Fruit fly (Drosophila melanogaster) whole organism, embryonic: ENCODE results near the gene CG5021.

ENCODE experiments used
- CG10462 ChIP-seq: fragments of 200-800 bp; sonication (Bioruptor generic); optimal IDR thresholded peaks from 2 replicates; lab custom pipeline; 2016; ENCODE audit warnings: missing biosample characterization, missing genetic modification characterization
- CG10654 ChIP-seq: fragments of 200-800 bp; sonication (Bioruptor generic); optimal IDR thresholded peaks from 2 replicates; lab custom pipeline; 2016; ENCODE audit warnings: missing biosample characterization, missing genetic modification characterization
- CG10959 ChIP-seq: fragments of 200-800 bp; sonication (Bioruptor generic); IDR thresholded peaks from 2 replicates; pipeline ENCODE4 v1.3.6; 2022; ENCODE audit warnings: missing biosample characterization, missing genetic modification characterization
- CG12071 ChIP-seq: fragments of 200-800 bp; sonication (Bioruptor generic); optimal IDR thresholded peaks from 3 replicates; lab custom pipeline; 2018; ENCODE audit warnings: missing biosample characterization, mild to moderate bottlenecking, missing genetic modification characterization
- CG12155 ChIP-seq: fragments of 200-800 bp; sonication (Bioruptor generic); optimal IDR thresholded peaks from 3 replicates; lab custom pipeline; 2016; ENCODE audit warnings: missing biosample characterization, missing genetic modification characterization
- CG12219 ChIP-seq: fragments of 200-800 bp; sonication (Bioruptor generic); optimal IDR thresholded peaks from 3 replicates; lab custom pipeline; 2018; ENCODE audit warnings: missing biosample characterization, mild to moderate bottlenecking, missing genetic modification characterization
- CG12659 ChIP-seq: fragments of 200-800 bp; sonication (Bioruptor generic); optimal IDR thresholded peaks from 3 replicates; lab custom pipeline; 2017; ENCODE audit warnings: mild to moderate bottlenecking, missing biosample characterization, missing genetic modification reagents, missing genetic modification characterization
- CG12769 ChIP-seq: fragments of 200-800 bp; sonication (Bioruptor generic); optimal IDR thresholded peaks from 2 replicates; lab custom pipeline; 2019; ENCODE audit warnings: missing biosample characterization, mild to moderate bottlenecking, missing genetic modification characterization, moderate library complexity
- CG14710 ChIP-seq: fragments of 200-800 bp; sonication (Bioruptor generic); optimal IDR thresholded peaks from 3 replicates; lab custom pipeline; 2019; ENCODE audit warnings: missing biosample characterization, mild to moderate bottlenecking, missing genetic modification characterization, moderate library complexity
- CG1792 ChIP-seq: fragments of 200-800 bp; sonication (Bioruptor generic); optimal IDR thresholded peaks from 2 replicates; lab custom pipeline; 2016; ENCODE audit warnings: missing biosample characterization, missing genetic modification characterization
- CG18476 ChIP-seq: fragments of 200-800 bp; sonication (Bioruptor generic); optimal IDR thresholded peaks from 2 replicates; lab custom pipeline; 2016; ENCODE audit warnings: missing biosample characterization, mild to moderate bottlenecking, missing genetic modification characterization
- CG2712 ChIP-seq: fragments of 200-800 bp; optimal IDR thresholded peaks from 3 replicates; lab custom pipeline; 2019; ENCODE audit warnings: missing biosample characterization, mild to moderate bottlenecking, missing genetic modification characterization, moderate library complexity
- CG30403 ChIP-seq: fragments of 200-800 bp; sonication (Bioruptor generic); optimal IDR thresholded peaks from 3 replicates; lab custom pipeline; 2016; ENCODE audit warnings: missing biosample characterization, missing genetic modification characterization
- CG31224 ChIP-seq: fragments of 200-800 bp; sonication (Bioruptor generic); IDR thresholded peaks from 2 replicates; pipeline ENCODE4 v1.3.6; 2022; ENCODE audit warnings: missing biosample characterization, missing genetic modification characterization
- CG3838 ChIP-seq: fragments of 200-800 bp; sonication (Bioruptor generic); optimal IDR thresholded peaks from 3 replicates; lab custom pipeline; 2016; ENCODE audit warnings: missing biosample characterization, missing genetic modification characterization
- CG4328 ChIP-seq: fragments of 200-800 bp; sonication (Bioruptor generic); optimal IDR thresholded peaks from 3 replicates; lab custom pipeline; 2017; ENCODE audit warnings: missing biosample characterization, missing genetic modification reagents, missing genetic modification characterization
- CG4404 ChIP-seq: fragments of 200-800 bp; sonication (Bioruptor generic); IDR thresholded peaks from 2 replicates; pipeline ENCODE4 v1.3.6; 2022; ENCODE audit warnings: missing biosample characterization, missing genetic modification characterization
- CG5953 ChIP-seq: fragments of 200-800 bp; sonication (Bioruptor generic); IDR thresholded peaks from 2 replicates; pipeline ENCODE4 v1.3.6; 2022; ENCODE audit warnings: missing biosample characterization, missing genetic modification characterization
- CG7271 ChIP-seq: fragments of 200-800 bp; sonication (Bioruptor generic); optimal IDR thresholded peaks from 2 replicates; lab custom pipeline; 2018; ENCODE audit warnings: missing biosample characterization, mild to moderate bottlenecking, missing genetic modification characterization, moderate library complexity
- CG8765 ChIP-seq: fragments of 200-800 bp; sonication (Bioruptor generic); IDR thresholded peaks from 2 replicates; pipeline ENCODE4 v1.3.6; 2022; ENCODE audit warnings: missing biosample characterization, missing genetic modification characterization
- CG9817 ChIP-seq: fragments of 200-800 bp; sonication (Bioruptor generic); optimal IDR thresholded peaks from 2 replicates; lab custom pipeline; 2018; ENCODE audit warnings: missing biosample characterization, mild to moderate bottlenecking, missing genetic modification characterization, moderate library complexity
- D19B ChIP-seq: fragments of 200-800 bp; sonication (Bioruptor generic); optimal IDR thresholded peaks from 2 replicates; lab custom pipeline; 2017; ENCODE audit warnings: missing biosample characterization, mild to moderate bottlenecking, missing genetic modification characterization
- Dad ChIP-seq: fragments of 200-800 bp; sonication (Bioruptor generic); optimal IDR thresholded peaks from 3 replicates; lab custom pipeline; 2016; ENCODE audit warnings: missing biosample characterization, missing genetic modification characterization
- Deaf1 ChIP-seq: fragments of 200-800 bp; optimal IDR thresholded peaks from 3 replicates; lab custom pipeline; 2019; ENCODE audit warnings: missing biosample characterization, mild to moderate bottlenecking, missing genetic modification characterization, moderate library complexity
- Dip2 ChIP-seq: fragments of 200-800 bp; sonication (Bioruptor generic); IDR thresholded peaks from 2 replicates; pipeline ENCODE4 v1.3.6; 2022; ENCODE audit warnings: missing biosample characterization, missing genetic modification characterization
- Ets65A ChIP-seq: fragments of 200-800 bp; sonication (Bioruptor generic); peaks from one replicate; lab custom pipeline; 2016; ENCODE audit warnings: missing biosample characterization, missing genetic modification characterization
- Hr39 ChIP-seq: fragments of >200 bp; optimal IDR thresholded peaks from 2 replicates; lab custom pipeline; 2017
- Kr ChIP-seq: fragments of 200-800 bp; sonication (Bioruptor generic); optimal IDR thresholded peaks from 2 replicates; lab custom pipeline; 2017; ENCODE audit warnings: missing biosample characterization, mild to moderate bottlenecking, missing genetic modification characterization
- Lim3 ChIP-seq: fragments of 200-800 bp; sonication (Bioruptor generic); IDR thresholded peaks from 2 replicates; pipeline ENCODE4 v1.3.6; 2022; ENCODE audit warnings: missing biosample characterization, missing genetic modification characterization
- Max ChIP-seq: fragments of 200-800 bp; sonication (Bioruptor generic); optimal IDR thresholded peaks from 2 replicates; lab custom pipeline; 2016; ENCODE audit warnings: missing biosample characterization, mild to moderate bottlenecking, missing genetic modification characterization
- Med ChIP-seq: fragments of 200-800 bp; sonication (Bioruptor generic); peaks from one replicate; lab custom pipeline; 2016; ENCODE audit warnings: missing biosample characterization, missing genetic modification characterization, mild to moderate bottlenecking, inconsistent platforms, moderate library complexity
- Opbp ChIP-seq: fragments of 200-800 bp; sonication (Bioruptor generic); IDR thresholded peaks from 3 replicates; pipeline ENCODE4 v1.3.6; 2022; ENCODE audit warnings: missing biosample characterization, missing genetic modification characterization; ENCODE audit not compliant: partially characterized antibody
- Optix ChIP-seq: fragments of 200-800 bp; sonication (Bioruptor generic); IDR thresholded peaks from 3 replicates; pipeline ENCODE4 v1.3.6; 2022; ENCODE audit warnings: missing biosample characterization, missing genetic modification characterization
- Pdp1 ChIP-seq, 2 experiments: fragments of 200-800 bp; sonication (Bioruptor generic); optimal IDR thresholded peaks; 3 replicates each; lab custom pipeline; 2016; ENCODE audit warnings: missing biosample characterization in 2 of 2, missing genetic modification characterization in 2 of 2, mild to moderate bottlenecking in 1 of 2, moderate library complexity in 1 of 2
- Sry-β ChIP-seq: fragments of 200-800 bp; sonication (Bioruptor generic); optimal IDR thresholded peaks from 2 replicates; lab custom pipeline; 2018; ENCODE audit warnings: missing biosample characterization, mild to moderate bottlenecking, missing genetic modification characterization, moderate library complexity
- ab ChIP-seq: fragments of 200-800 bp; sonication (Bioruptor generic); optimal IDR thresholded peaks from 2 replicates; lab custom pipeline; 2016; ENCODE audit warnings: missing biosample characterization, missing genetic modification characterization
- ase ChIP-seq: fragments of 200-800 bp; sonication (Bioruptor generic); IDR thresholded peaks from 3 replicates; pipeline ENCODE4 v1.3.6; 2022; ENCODE audit warnings: missing biosample characterization, missing genetic modification characterization
- bcd ChIP-seq: fragments of 200-800 bp; sonication (Bioruptor generic); optimal IDR thresholded peaks from 2 replicates; lab custom pipeline; 2017; ENCODE audit warnings: missing biosample characterization, mild to moderate bottlenecking, missing genetic modification characterization
- en ChIP-seq: fragments of 200-800 bp; sonication (Bioruptor generic); optimal IDR thresholded peaks from 2 replicates; lab custom pipeline; 2016; ENCODE audit warnings: missing biosample characterization, missing genetic modification characterization
- gcm ChIP-seq: fragments of 200-800 bp; sonication (Bioruptor generic); optimal IDR thresholded peaks from 2 replicates; lab custom pipeline; 2019; ENCODE audit warnings: missing biosample characterization, mild to moderate bottlenecking, missing genetic modification characterization, moderate library complexity
- jumu ChIP-seq: fragments of 200-800 bp; sonication (Bioruptor generic); optimal IDR thresholded peaks from 3 replicates; lab custom pipeline; 2016; ENCODE audit warnings: missing biosample characterization, missing genetic modification characterization
- ken ChIP-seq: fragments of 200-800 bp; sonication (Bioruptor generic); IDR thresholded peaks from 3 replicates; pipeline ENCODE4 v1.3.6; 2022; ENCODE audit warnings: missing biosample characterization, missing genetic modification characterization
- nmo ChIP-seq: fragments of 200-800 bp; sonication (Bioruptor generic); optimal IDR thresholded peaks from 2 replicates; lab custom pipeline; 2018; ENCODE audit warnings: missing biosample characterization, mild to moderate bottlenecking, missing genetic modification characterization, moderate library complexity
- nom ChIP-seq: fragments of 200-800 bp; sonication (Bioruptor generic); optimal IDR thresholded peaks from 2 replicates; lab custom pipeline; 2017; ENCODE audit warnings: missing biosample characterization, missing genetic modification characterization, mild to moderate bottlenecking, moderate library complexity, missing genetic modification reagents
- prd ChIP-seq, 3 experiments: fragments of >200 bp in 2 of 3; fragments of 200-800 bp in 1 of 3; sonication (Bioruptor generic) in 1 of 3; optimal IDR thresholded peaks in 2 of 3; IDR thresholded peaks in 1 of 3; 2 replicates in 2 of 3; 3 replicates in 1 of 3; pipeline versions ENCODE4 v1.3.6 to Lab custom; 2017 to 2022; ENCODE audit warnings: missing biosample characterization in 1 of 3, missing genetic modification characterization in 1 of 3
- pum ChIP-seq: fragments of 200-800 bp; sonication (Bioruptor generic); optimal IDR thresholded peaks from 2 replicates; lab custom pipeline; 2016; ENCODE audit warnings: missing biosample characterization, missing genetic modification characterization
- salm ChIP-seq: fragments of 200-800 bp; sonication (Bioruptor generic); optimal IDR thresholded peaks from 2 replicates; lab custom pipeline; 2018; ENCODE audit warnings: missing biosample characterization, mild to moderate bottlenecking, missing genetic modification characterization
- sima ChIP-seq: fragments of 200-800 bp; sonication (Bioruptor generic); optimal IDR thresholded peaks from 2 replicates; lab custom pipeline; 2016; ENCODE audit warnings: missing biosample characterization, missing genetic modification characterization
- slbo ChIP-seq: fragments of 200-800 bp; sonication (Bioruptor generic); IDR thresholded peaks from 2 replicates; pipeline ENCODE4 v1.3.6; 2022; ENCODE audit warnings: missing biosample characterization, missing genetic modification characterization
- sr ChIP-seq: fragments of 200-800 bp; sonication (Bioruptor generic); IDR thresholded peaks from 3 replicates; pipeline ENCODE4 v1.3.6; 2022; ENCODE audit warnings: missing biosample characterization, missing genetic modification characterization
- stwl ChIP-seq: fragments of 200-800 bp; sonication (Bioruptor generic); optimal IDR thresholded peaks from 3 replicates; lab custom pipeline; 2018; ENCODE audit warnings: missing biosample characterization, mild to moderate bottlenecking, missing genetic modification characterization, moderate library complexity
- yki ChIP-seq: fragments of >200 bp; optimal IDR thresholded peaks from 3 replicates; lab custom pipeline; 2018

The CG5021 gene

dm6 chr3L:8954648-8955033 lies 12.0 kb upstream of the CG5021 start, which contains the start of gene GNBP3 (continued):
- TF ChIP-seq stwl (no peak), jumu (no peak), CG5953 (GFP tag; lab: Robert Waterston, UW) (no peak), CG4328 (GFP tag; lab: Kevin White, UChicago) (no peak), Sry-β (GFP tag; lab: Kevin White, UChicago) (peak; percentile 11), Dip2 (GFP tag; lab: Robert Waterston, UW) (no peak), CG14710 (tag; lab: Kevin White, UChicago) (peak; percentile 48), Lim3 (GFP tag; lab: Robert Waterston, UW) (no peak), slbo (GFP tag; lab: Robert Waterston, UW) (peak; percentile 66), CG12155 (peak; percentile 12), CG3838 (GFP tag; lab: Kevin White, UChicago) (no peak), sr (no peak), CG2712 (peak; percentile 70), CG10959 (peak; percentile 69), Optix (GFP tag; lab: Robert Waterston, UW) (no peak), Pdp1 (GFP tag; optimal IDR thresholded peaks at IDR 0.05; lab: Kevin White, UChicago) (peak in 1 of 2 experiments; percentile 48), CG10654 (GFP tag; lab: Kevin White, UChicago) (peak; percentile 19), Med (GFP tag; lab: Kevin White, UChicago) (peak; percentile 78), CG12071 (GFP tag; lab: Kevin White, UChicago) (peak; percentile 63), ken (0 out of 3 replicates have a peak, but pooled peaks have one; percentile 15), Hr39 (lab: Kevin White, UChicago) (no peak), ab (peak; percentile 1), CG12219 (GFP tag; lab: Kevin White, UChicago) (no peak), bcd (GFP tag; lab: Kevin White, UChicago) (peak; percentile 67), CG10462 (no peak), nmo (peak; percentile 50), sima (GFP tag; lab: Kevin White, UChicago) (no peak), CG1792 (no peak), ase (GFP tag; lab: Robert Waterston, UW) (no peak), Opbp (GFP tag; lab: Robert Waterston, UW) (no peak), CG7271 (tag; lab: Kevin White, UChicago) (no peak), Dad (GFP tag; lab: Kevin White, UChicago) (peak; percentile 33), nom (GFP tag; lab: Kevin White, UChicago) (peak; percentile 91), gcm (GFP tag; lab: Kevin White, UChicago) (peak; percentile 9), CG30403 (GFP tag; lab: Kevin White, UChicago) (peak; percentile 62), Kr (GFP tag; lab: Kevin White, UChicago) (no peak), Max (GFP tag; lab: Kevin White, UChicago) (peak; percentile 85), Ets65A (peak; percentile 38), CG8765 (GFP tag; lab: Robert Waterston, UW) (no peak), yki (lab: Kevin White, UChicago) (no peak), CG18476 (GFP tag; lab: Kevin White, UChicago) (peak; percentile 74), CG4404 (no peak), en (GFP tag; lab: Kevin White, UChicago) (no peak), D19B (GFP tag; lab: Kevin White, UChicago) (peak; percentile 13), CG12769 (tag; lab: Kevin White, UChicago) (no peak), CG12659 (GFP tag; lab: Kevin White, UChicago) (no peak), salm (tag; lab: Kevin White, UChicago) (no peak), pum (GFP tag; lab: Kevin White, UChicago) (no peak), CG31224 (GFP tag; lab: Robert Waterston, UW) (peak; percentile 58), Deaf1 (peak; percentile 10), CG9817 (tag; lab: Kevin White, UChicago) (peak; percentile 17), prd (optimal IDR thresholded peaks at IDR 0.05; lab: Kevin White, UChicago) (no peak), prd (GFP tag; IDR thresholded peaks at IDR 0.05; lab: Robert Waterston, UW) (peak; percentile 77)
